Worm (Caenorhabditis elegans): ENCODE data around the gene C07B5.6.

- TF ChIP-seq W03F9.2 (tag; optimal IDR thresholded peaks at IDR 0.05) (no peak), him-1 (tag; optimal IDR thresholded peaks at IDR 0.05) (no peak), dao-5 (tag; optimal IDR thresholded peaks at IDR 0.05) (no peak)
These were observed 42.1 kb downstream of the C07B5.6 start for ce11 chrX:9560931-9561330.
